Fruit fly (Drosophila melanogaster) whole organism, prepupa: ENCODE results near the gene CG4691.

Source experiments
- CG32006 ChIP-seq: fragments of 200-800 bp; sonication (Bioruptor generic); optimal IDR thresholded peaks from 3 replicates; lab custom pipeline; 2017; ENCODE audit warnings: missing biosample characterization, mild to moderate bottlenecking, missing genetic modification characterization
- CG34406 ChIP-seq: fragments of 200-800 bp; sonication (Bioruptor generic); optimal IDR thresholded peaks from 3 replicates; lab custom pipeline; 2016; ENCODE audit warnings: missing biosample characterization, missing genetic modification characterization
- CG6854 ChIP-seq: fragments of 200-800 bp; sonication (Bioruptor generic); optimal IDR thresholded peaks from 2 replicates; lab custom pipeline; 2017; ENCODE audit warnings: missing biosample characterization, mild to moderate bottlenecking, missing genetic modification characterization
- CG7368 ChIP-seq: fragments of 200-800 bp; sonication (Bioruptor generic); optimal IDR thresholded peaks from 3 replicates; lab custom pipeline; 2016; ENCODE audit warnings: missing biosample characterization, missing genetic modification characterization
- CG8319 ChIP-seq: fragments of 200-800 bp; sonication (Bioruptor generic); optimal IDR thresholded peaks from 3 replicates; lab custom pipeline; 2016; ENCODE audit warnings: missing biosample characterization, missing genetic modification characterization
- CG8632 ChIP-seq: fragments of 200-800 bp; sonication (Bioruptor generic); optimal IDR thresholded peaks from 3 replicates; lab custom pipeline; 2016; ENCODE audit warnings: missing biosample characterization, missing genetic modification characterization
- Eip75B ChIP-seq: fragments of 200-800 bp; sonication (Bioruptor generic); optimal IDR thresholded peaks from 3 replicates; lab custom pipeline; 2016; ENCODE audit warnings: missing biosample characterization, missing genetic modification characterization
- Hr38 ChIP-seq: sonication (Bioruptor generic); optimal IDR thresholded peaks from 2 replicates; lab custom pipeline; 2016; ENCODE audit warnings: missing biosample characterization, missing genetic modification characterization
- Hr39 ChIP-seq: fragments of 200-800 bp; sonication (Bioruptor generic); optimal IDR thresholded peaks from 2 replicates; lab custom pipeline; 2016; ENCODE audit warnings: missing biosample characterization, missing genetic modification characterization
- Smox ChIP-seq: fragments of 200-800 bp; sonication (Bioruptor generic); optimal IDR thresholded peaks from 3 replicates; lab custom pipeline; 2016; ENCODE audit warnings: missing biosample characterization, missing genetic modification characterization
- dac ChIP-seq: fragments of 200-800 bp; sonication (Bioruptor generic); optimal IDR thresholded peaks from 2 replicates; lab custom pipeline; 2017; ENCODE audit warnings: missing biosample characterization, mild to moderate bottlenecking, missing genetic modification characterization
- eg ChIP-seq: fragments of 200-800 bp; sonication (Bioruptor generic); IDR thresholded peaks from 3 replicates; pipeline ENCODE4 v1.3.6; 2022; ENCODE audit warnings: missing biosample characterization, missing genetic modification characterization
- esn ChIP-seq: fragments of 200-800 bp; sonication (Bioruptor generic); optimal IDR thresholded peaks from 2 replicates; lab custom pipeline; 2016; ENCODE audit warnings: missing biosample characterization, mild to moderate bottlenecking, missing genetic modification characterization, moderate library complexity
- lz ChIP-seq: fragments of 200-800 bp; sonication (Bioruptor generic); optimal IDR thresholded peaks from 3 replicates; lab custom pipeline; 2016; ENCODE audit warnings: missing biosample characterization, missing genetic modification characterization
- pdm3 ChIP-seq: fragments of 200-800 bp; sonication (Bioruptor generic); optimal IDR thresholded peaks from 3 replicates; lab custom pipeline; 2016; ENCODE audit warnings: missing biosample characterization, missing genetic modification characterization
- ss ChIP-seq, 2 experiments: fragments of 200-800 bp; sonication (Bioruptor generic); optimal IDR thresholded peaks; 2 replicates in 1 of 2; 3 replicates in 1 of 2; lab custom pipeline; 2017 to 2018; ENCODE audit warnings: mild to moderate bottlenecking in 2 of 2, missing biosample characterization in 2 of 2, missing genetic modification characterization in 2 of 2, moderate library complexity in 1 of 2
- svp ChIP-seq: fragments of 200-800 bp; sonication (Bioruptor generic); peaks from one replicate; lab custom pipeline; 2016; ENCODE audit warnings: missing biosample characterization, missing genetic modification characterization

Gene CG4691

dm6 chr2L:14802034-14802433, 41.5 kb downstream of the CG4691 start, which contains the start of gene CG33308:
Gene CG33308, plus strand, starts transcription at chr2L:14802334.
- no peak for TF ChIP-seq CG34406 (GFP tag; lab: Kevin White, UChicago)
- TF ChIP-seq CG32006 = no peak
- no peak for TF ChIP-seq Eip75B (GFP tag; lab: Kevin White, UChicago)
- TF ChIP-seq esn (GFP tag; lab: Kevin White, UChicago) = no peak
- no peak for TF ChIP-seq svp
- no peak for TF ChIP-seq CG6854 (GFP tag; lab: Kevin White, UChicago)
- TF ChIP-seq CG7368 = no peak
- TF ChIP-seq, all 60 proteins: peak for 0

- TF ChIP-seq Smox (no peak), CG8632 (GFP tag; lab: Kevin White, UChicago) (no peak), Hr38 (GFP tag; lab: Kevin White, UChicago) (no peak), ss (GFP tag; optimal IDR thresholded peaks at IDR 0.05; lab: Kevin White, UChicago) (no peak), pdm3 (GFP tag; lab: Kevin White, UChicago) (no peak), lz (GFP tag; lab: Kevin White, UChicago) (no peak), dac (no peak), CG8319 (GFP tag; lab: Kevin White, UChicago) (no peak), Hr39 (GFP tag; lab: Kevin White, UChicago) (no peak), eg (no peak)
These were observed 49.9 kb downstream of the CG4691 start, which contains the start of gene CG33309 for dm6 chr2L:14810461-14810860. Gene CG33309, plus strand, starts transcription at chr2L:14810761.
